Fruit fly (Drosophila melanogaster) whole organism, embryonic: ENCODE results near the gene RhoBTB.

ENCODE experiments used
- ATbp ChIP-seq: fragments of 200-800 bp; sonication (Bioruptor generic); optimal IDR thresholded peaks from 2 replicates; lab custom pipeline; 2017; ENCODE audit warnings: missing biosample characterization, mild to moderate bottlenecking, missing genetic modification characterization, missing genetic modification reagents
- Atf6 ChIP-seq: fragments of 200-800 bp; sonication (Bioruptor generic); IDR thresholded peaks from 2 replicates; pipeline ENCODE4 v1.3.6; 2022; ENCODE audit warnings: missing biosample characterization, missing genetic modification characterization
- CG10147 ChIP-seq: fragments of 200-800 bp; sonication (Bioruptor generic); optimal IDR thresholded peaks from 2 replicates; lab custom pipeline; 2019; ENCODE audit warnings: missing biosample characterization, mild to moderate bottlenecking, missing genetic modification characterization, moderate library complexity
- CG1024 ChIP-seq: fragments of 200-800 bp; sonication (Bioruptor generic); IDR thresholded peaks from 2 replicates; pipeline ENCODE4 v1.3.6; 2022; ENCODE audit warnings: missing biosample characterization, missing genetic modification characterization
- CG10462 ChIP-seq: fragments of 200-800 bp; sonication (Bioruptor generic); optimal IDR thresholded peaks from 2 replicates; lab custom pipeline; 2016; ENCODE audit warnings: missing biosample characterization, missing genetic modification characterization
- CG11504 ChIP-seq: fragments of 200-800 bp; sonication (Bioruptor generic); optimal IDR thresholded peaks from 3 replicates; lab custom pipeline; 2019; ENCODE audit warnings: missing biosample characterization, mild to moderate bottlenecking, missing genetic modification characterization, moderate library complexity
- CG12104 ChIP-seq: fragments of 200-800 bp; sonication (Bioruptor generic); optimal IDR thresholded peaks from 3 replicates; lab custom pipeline; 2016; ENCODE audit warnings: missing biosample characterization, missing genetic modification characterization
- CG12155 ChIP-seq: fragments of 200-800 bp; sonication (Bioruptor generic); optimal IDR thresholded peaks from 3 replicates; lab custom pipeline; 2016; ENCODE audit warnings: missing biosample characterization, missing genetic modification characterization
- CG13123 ChIP-seq: fragments of 200-800 bp; sonication (Bioruptor generic); optimal IDR thresholded peaks from 2 replicates; lab custom pipeline; 2016; ENCODE audit warnings: missing biosample characterization, missing genetic modification characterization
- CG13775 ChIP-seq: fragments of 200-800 bp; sonication (Bioruptor generic); optimal IDR thresholded peaks from 3 replicates; lab custom pipeline; 2017; ENCODE audit warnings: missing biosample characterization, mild to moderate bottlenecking, missing genetic modification characterization
- CG14441 ChIP-seq: fragments of 200-800 bp; sonication (Bioruptor generic); IDR thresholded peaks from 2 replicates; pipeline ENCODE4 v1.3.6; 2022; ENCODE audit warnings: missing biosample characterization, missing genetic modification characterization
- CG14965 ChIP-seq: fragments of 200-800 bp; sonication (Bioruptor generic); optimal IDR thresholded peaks from 2 replicates; lab custom pipeline; 2016; ENCODE audit warnings: missing biosample characterization, missing genetic modification characterization, borderline replicate concordance
- CG1602 ChIP-seq: fragments of 200-800 bp; sonication (Bioruptor generic); optimal IDR thresholded peaks from 3 replicates; lab custom pipeline; 2016; ENCODE audit warnings: missing biosample characterization, missing genetic modification characterization
- CG17612 ChIP-seq: fragments of 200-800 bp; sonication (Bioruptor generic); IDR thresholded peaks from 2 replicates; pipeline ENCODE4 v1.3.6; 2022; ENCODE audit warnings: missing biosample characterization, missing genetic modification characterization
- CG18011 ChIP-seq: fragments of 200-800 bp; sonication (Bioruptor generic); optimal IDR thresholded peaks from 2 replicates; lab custom pipeline; 2017; ENCODE audit warnings: missing biosample characterization, missing genetic modification characterization, mild to moderate bottlenecking, moderate library complexity, missing genotype
- CG31224 ChIP-seq: fragments of 200-800 bp; sonication (Bioruptor generic); IDR thresholded peaks from 2 replicates; pipeline ENCODE4 v1.3.6; 2022; ENCODE audit warnings: missing biosample characterization, missing genetic modification characterization
- CG3281 ChIP-seq: fragments of 200-800 bp; sonication (Bioruptor generic); optimal IDR thresholded peaks from 3 replicates; lab custom pipeline; 2017; ENCODE audit warnings: missing biosample characterization, mild to moderate bottlenecking, missing genetic modification characterization
- CG33557 ChIP-seq: fragments of 200-800 bp; sonication (Bioruptor generic); optimal IDR thresholded peaks from 2 replicates; lab custom pipeline; 2019; ENCODE audit warnings: missing biosample characterization, mild to moderate bottlenecking, missing genetic modification characterization, moderate library complexity
- CG3407 ChIP-seq: fragments of 200-800 bp; sonication (Bioruptor generic); optimal IDR thresholded peaks from 2 replicates; lab custom pipeline; 2018; ENCODE audit warnings: missing biosample characterization, mild to moderate bottlenecking, missing genetic modification characterization
- CG4854 ChIP-seq: fragments of 200-800 bp; sonication (Bioruptor generic); optimal IDR thresholded peaks from 2 replicates; lab custom pipeline; 2016; ENCODE audit warnings: missing biosample characterization, missing genetic modification characterization, inconsistent platforms
- CG7556 ChIP-seq: fragments of 200-800 bp; sonication (Bioruptor generic); optimal IDR thresholded peaks from 2 replicates; lab custom pipeline; 2017; ENCODE audit warnings: missing biosample characterization, mild to moderate bottlenecking, missing genetic modification characterization
- CG8281 ChIP-seq: fragments of 200-800 bp; sonication (Bioruptor generic); optimal IDR thresholded peaks from 2 replicates; lab custom pipeline; 2018; ENCODE audit warnings: missing biosample characterization, mild to moderate bottlenecking, missing genetic modification characterization, moderate library complexity
- CG8359 ChIP-seq: fragments of 200-800 bp; sonication (Bioruptor generic); optimal IDR thresholded peaks from 2 replicates; lab custom pipeline; 2017; ENCODE audit warnings: missing biosample characterization, mild to moderate bottlenecking, missing genetic modification characterization, borderline replicate concordance
- CG8765 ChIP-seq: fragments of 200-800 bp; sonication (Bioruptor generic); IDR thresholded peaks from 2 replicates; pipeline ENCODE4 v1.3.6; 2022; ENCODE audit warnings: missing biosample characterization, missing genetic modification characterization
- CG9797 ChIP-seq: fragments of 200-800 bp; sonication (Bioruptor generic); optimal IDR thresholded peaks from 3 replicates; lab custom pipeline; 2018; ENCODE audit warnings: missing biosample characterization, mild to moderate bottlenecking, missing genetic modification characterization
- Dbx ChIP-seq: fragments of 200-800 bp; sonication (Bioruptor generic); IDR thresholded peaks from 3 replicates; pipeline ENCODE4 v1.3.6; 2022; ENCODE audit warnings: missing biosample characterization, missing genetic modification characterization
- Elba2 ChIP-seq: fragments of 200-800 bp; sonication (Bioruptor generic); optimal IDR thresholded peaks from 3 replicates; lab custom pipeline; 2016; ENCODE audit warnings: missing biosample characterization, missing genetic modification characterization
- Ets65A ChIP-seq: fragments of 200-800 bp; sonication (Bioruptor generic); peaks from one replicate; lab custom pipeline; 2016; ENCODE audit warnings: missing biosample characterization, missing genetic modification characterization
- Kr ChIP-seq: fragments of 200-800 bp; sonication (Bioruptor generic); optimal IDR thresholded peaks from 2 replicates; lab custom pipeline; 2017; ENCODE audit warnings: missing biosample characterization, mild to moderate bottlenecking, missing genetic modification characterization
- Lpt ChIP-seq: fragments of >200 bp; optimal IDR thresholded peaks from 2 replicates; lab custom pipeline; 2018; ENCODE audit warnings: missing biosample characterization, missing genetic modification characterization
- Med ChIP-seq: fragments of 200-800 bp; sonication (Bioruptor generic); peaks from one replicate; lab custom pipeline; 2016; ENCODE audit warnings: missing biosample characterization, missing genetic modification characterization, mild to moderate bottlenecking, inconsistent platforms, moderate library complexity
- Oaz ChIP-seq: fragments of 200-800 bp; sonication (Bioruptor generic); IDR thresholded peaks from 2 replicates; pipeline ENCODE4 v1.3.6; 2022; ENCODE audit warnings: missing biosample characterization, missing genetic modification characterization
- Rfx ChIP-seq: fragments of 200-800 bp; sonication (Bioruptor generic); IDR thresholded peaks from 2 replicates; pipeline ENCODE4 v1.3.6; 2022; ENCODE audit warnings: missing biosample characterization, missing genetic modification characterization
- bigmax ChIP-seq: fragments of 200-800 bp; sonication (Bioruptor generic); optimal IDR thresholded peaks from 2 replicates; lab custom pipeline; 2018; ENCODE audit warnings: missing biosample characterization, mild to moderate bottlenecking, missing genetic modification characterization
- cad ChIP-seq: fragments of >200 bp; optimal IDR thresholded peaks from 2 replicates; lab custom pipeline; 2017; ENCODE audit warnings: missing biosample characterization, missing genetic modification characterization
- crol ChIP-seq: fragments of 200-800 bp; sonication (Bioruptor generic); IDR thresholded peaks from 2 replicates; pipeline ENCODE4 v1.3.6; 2022; ENCODE audit warnings: missing biosample characterization, missing genetic modification characterization
- danr ChIP-seq: fragments of 200-800 bp; sonication (Bioruptor generic); IDR thresholded peaks from 2 replicates; pipeline ENCODE4 v1.3.6; 2022; ENCODE audit warnings: missing biosample characterization, missing genetic modification characterization
- gce ChIP-seq: fragments of 200-800 bp; sonication (Bioruptor generic); IDR thresholded peaks from 3 replicates; pipeline ENCODE4 v1.3.6; 2022; ENCODE audit warnings: missing biosample characterization, missing genetic modification characterization
- gcm ChIP-seq: fragments of 200-800 bp; sonication (Bioruptor generic); optimal IDR thresholded peaks from 2 replicates; lab custom pipeline; 2019; ENCODE audit warnings: missing biosample characterization, mild to moderate bottlenecking, missing genetic modification characterization, moderate library complexity
- hkb ChIP-seq, 2 experiments: fragments of 200-800 bp in 1 of 2; fragments of >200 bp in 1 of 2; sonication (Bioruptor generic) in 1 of 2; IDR thresholded peaks in 1 of 2; optimal IDR thresholded peaks in 1 of 2; 2 replicates each; pipeline versions ENCODE4 v1.3.6 to Lab custom; 2017 to 2022; ENCODE audit warnings: missing biosample characterization in 1 of 2, missing genetic modification characterization in 1 of 2
- insv ChIP-seq, 2 experiments: fragments of 200-800 bp; sonication (Bioruptor generic); optimal IDR thresholded peaks; 3 replicates each; lab custom pipeline; 2016 to 2018; ENCODE audit warnings: missing biosample characterization in 2 of 2, missing genetic modification characterization in 2 of 2
- lov ChIP-seq, 2 experiments: fragments of 200-800 bp in 1 of 2; fragments of >200 bp in 1 of 2; sonication (Bioruptor generic) in 1 of 2; IDR thresholded peaks in 1 of 2; optimal IDR thresholded peaks in 1 of 2; 2 replicates in 1 of 2; 3 replicates in 1 of 2; pipeline versions ENCODE4 v1.3.6 to Lab custom; 2017 to 2022; ENCODE audit warnings: missing biosample characterization in 1 of 2, missing genetic modification characterization in 1 of 2
- mld ChIP-seq: fragments of 200-800 bp; sonication (Bioruptor generic); IDR thresholded peaks from 3 replicates; pipeline ENCODE4 v1.3.6; 2022; ENCODE audit warnings: missing biosample characterization, missing genetic modification characterization; ENCODE audit not compliant: partially characterized antibody
- pnt ChIP-seq: fragments of 200-800 bp; sonication (Bioruptor generic); optimal IDR thresholded peaks from 3 replicates; lab custom pipeline; 2016; ENCODE audit warnings: missing biosample characterization, missing genetic modification characterization
- shn ChIP-seq: fragments of 200-800 bp; sonication (Bioruptor generic); optimal IDR thresholded peaks from 3 replicates; lab custom pipeline; 2016; ENCODE audit warnings: missing biosample characterization, missing genetic modification characterization
- sisA ChIP-seq: fragments of 200-800 bp; sonication (Bioruptor generic); IDR thresholded peaks from 2 replicates; pipeline ENCODE4 v1.3.6; 2022; ENCODE audit warnings: missing biosample characterization, missing genetic modification characterization
- slou ChIP-seq: fragments of 200-800 bp; sonication (Bioruptor generic); optimal IDR thresholded peaks from 3 replicates; lab custom pipeline; 2016; ENCODE audit warnings: missing biosample characterization, missing genetic modification characterization
- unpg ChIP-seq: fragments of 200-800 bp; sonication (Bioruptor generic); optimal IDR thresholded peaks from 3 replicates; lab custom pipeline; 2018; ENCODE audit warnings: missing biosample characterization, mild to moderate bottlenecking, missing genetic modification characterization, moderate library complexity
- vfl ChIP-seq: fragments of 200-800 bp; sonication (Bioruptor generic); optimal IDR thresholded peaks from 2 replicates; lab custom pipeline; 2016; ENCODE audit warnings: missing biosample characterization, missing genetic modification characterization

The RhoBTB gene

DNA sequence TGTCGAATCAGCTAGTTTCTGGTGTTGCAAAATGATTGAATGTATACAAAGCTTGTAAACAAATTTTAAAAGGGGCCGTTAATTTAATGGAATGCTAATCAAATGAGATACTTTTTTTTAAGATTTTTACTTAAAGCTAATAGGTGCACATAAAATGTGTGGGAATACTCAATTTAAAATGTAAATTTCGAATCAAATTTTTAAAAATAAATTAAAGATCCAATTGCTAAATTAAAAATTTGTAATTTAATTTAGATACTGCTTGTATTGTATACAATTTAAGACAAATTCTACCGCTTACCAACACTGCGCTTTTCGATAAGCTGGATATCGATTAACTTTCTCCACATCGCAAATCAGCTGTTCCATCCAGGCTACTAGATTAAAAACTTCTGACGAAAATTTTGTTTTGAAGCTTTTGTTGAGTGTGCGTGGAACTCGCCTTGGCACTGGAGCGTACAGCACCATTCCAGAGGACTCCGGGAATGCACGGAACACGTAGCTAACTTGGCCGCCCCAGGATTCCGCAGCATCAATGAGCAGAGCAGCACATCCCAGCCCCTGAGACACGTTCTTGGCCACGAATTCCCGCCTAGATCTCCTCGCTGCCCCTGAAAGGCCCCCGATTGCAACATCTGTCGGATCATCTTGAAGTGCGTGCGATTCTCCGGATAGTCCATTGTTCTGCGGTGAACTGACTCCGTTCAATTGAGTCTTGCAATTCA lies 8.2 kb downstream of the RhoBTB start, which contains the start of the genes CG5498 and fbl (continued):
- TF ChIP-seq pnt (GFP tag; lab: Kevin White, UChicago) = no peak
- TF ChIP-seq CG11504 (tag; lab: Kevin White, UChicago) = peak; percentile 99
- TF ChIP-seq Atf6 (GFP tag; lab: Robert Waterston, UW) = peak; percentile 52; the same call in 1 of the 2 replicates
- TF ChIP-seq CG8281 = peak; percentile 1
- TF ChIP-seq Kr (GFP tag; lab: Kevin White, UChicago) = no peak
- peak; percentile 64 for TF ChIP-seq CG1602 (GFP tag; lab: Kevin White, UChicago)
- no peak for TF ChIP-seq bigmax (GFP tag; lab: Kevin White, UChicago)
- TF ChIP-seq CG31224 (GFP tag; lab: Robert Waterston, UW) = no peak
- TF ChIP-seq CG7556 = peak; percentile 71
- no peak for TF ChIP-seq ATbp
- no peak for TF ChIP-seq Elba2
- no peak for TF ChIP-seq CG3407 (GFP tag; lab: Kevin White, UChicago)
- TF ChIP-seq insv (GFP tag; optimal IDR thresholded peaks at IDR 0.05; lab: Kevin White, UChicago) = peak in 1 of 2 experiments; percentile 45
- no peak for TF ChIP-seq sisA
- TF ChIP-seq crol (GFP tag; lab: Robert Waterston, UW) = 0 out of 2 replicates have a peak, but pooled peaks have one; percentile 34
- no peak for TF ChIP-seq CG8359 (GFP tag; lab: Kevin White, UChicago)
- TF ChIP-seq CG18011 (GFP tag; lab: Kevin White, UChicago) = peak; percentile 22
- peak; percentile 86 for TF ChIP-seq Ets65A (GFP tag; lab: Kevin White, UChicago)
- TF ChIP-seq vfl (GFP tag; lab: Kevin White, UChicago) = peak; percentile 40
- peak; percentile 73 for TF ChIP-seq Med (GFP tag; lab: Kevin White, UChicago)
- TF ChIP-seq CG12155 (GFP tag; lab: Kevin White, UChicago) = peak; percentile 74
- TF ChIP-seq CG9797 = no peak
- TF ChIP-seq gcm (GFP tag; lab: Kevin White, UChicago) = peak; percentile 41
- TF ChIP-seq Lpt = no peak
- TF ChIP-seq Dbx = peak; percentile 67
- peak; percentile 64 for TF ChIP-seq Rfx (GFP tag; lab: Robert Waterston, UW)
- peak; percentile 61 for TF ChIP-seq CG33557 (GFP tag; lab: Kevin White, UChicago)
- TF ChIP-seq Oaz (GFP tag; lab: Robert Waterston, UW) = no peak
- TF ChIP-seq CG8765 (GFP tag; lab: Robert Waterston, UW) = no peak
- TF ChIP-seq cad = no peak
- peak; percentile 65 for TF ChIP-seq CG3281 (GFP tag; lab: Kevin White, UChicago)
- TF ChIP-seq unpg = peak; percentile 65
- TF ChIP-seq danr (GFP tag; lab: Robert Waterston, UW) = no peak
- TF ChIP-seq CG13123 (GFP tag; lab: Kevin White, UChicago) = peak; percentile 36
- peak; percentile 75 for TF ChIP-seq CG13775 (GFP tag; lab: Kevin White, UChicago)
- TF ChIP-seq CG10462 (GFP tag; lab: Kevin White, UChicago) = no peak
- TF ChIP-seq CG1024 (GFP tag; lab: Robert Waterston, UW) = 0 out of 2 replicates have a peak, but pooled peaks have one; percentile 9
- no peak for TF ChIP-seq hkb (optimal IDR thresholded peaks at IDR 0.05; lab: Kevin White, UChicago)
- TF ChIP-seq hkb (GFP tag; IDR thresholded peaks at IDR 0.05; lab: Robert Waterston, UW) = 0 out of 2 replicates have a peak, but pooled peaks have one; percentile 46
- TF ChIP-seq CG14441 = no peak
- peak; percentile 54; the same call in 1 of the 3 replicates for TF ChIP-seq mld (GFP tag; lab: Robert Waterston, UW)
- peak; percentile 36 for TF ChIP-seq CG10147
- no peak for TF ChIP-seq CG17612 (GFP tag; lab: Robert Waterston, UW)
- TF ChIP-seq CG4854 = peak; percentile 16
- TF ChIP-seq CG14965 (GFP tag; lab: Kevin White, UChicago) = no peak
- TF ChIP-seq CG12104 = peak; percentile 66
- no peak for TF ChIP-seq gce (GFP tag; lab: Robert Waterston, UW)
- TF ChIP-seq shn (GFP tag; lab: Kevin White, UChicago) = peak; percentile 25
- peak; percentile 20 for TF ChIP-seq slou
- TF ChIP-seq lov (optimal IDR thresholded peaks at IDR 0.05; lab: Kevin White, UChicago) = no peak
- TF ChIP-seq lov (GFP tag; IDR thresholded peaks at IDR 0.05; lab: Robert Waterston, UW) = no peak
